Fruit fly (Drosophila melanogaster) whole organism, prepupa: ENCODE results near the gene nrv1.

Experiments
- CG10631 ChIP-seq: fragments of 200-800 bp; sonication (Bioruptor generic); optimal IDR thresholded peaks from 2 replicates; lab custom pipeline; 2016; ENCODE audit warnings: missing biosample characterization, missing genetic modification characterization
- CG10669 ChIP-seq: fragments of 200-800 bp; sonication (Bioruptor generic); optimal IDR thresholded peaks from 3 replicates; lab custom pipeline; 2018; ENCODE audit warnings: missing biosample characterization, mild to moderate bottlenecking, missing genetic modification characterization, moderate library complexity
- CG11902 ChIP-seq: fragments of 200-800 bp; sonication (Bioruptor generic); optimal IDR thresholded peaks from 3 replicates; lab custom pipeline; 2016; ENCODE audit warnings: missing biosample characterization, missing genetic modification characterization
- CG15336 ChIP-seq: fragments of 200-800 bp; sonication (Bioruptor generic); IDR thresholded peaks from 2 replicates; pipeline ENCODE4 v1.3.6; 2022; ENCODE audit warnings: missing biosample characterization, missing genetic modification characterization
- CG31627 ChIP-seq: fragments of 200-800 bp; sonication (Bioruptor generic); optimal IDR thresholded peaks from 3 replicates; lab custom pipeline; 2016; ENCODE audit warnings: missing biosample characterization, missing genetic modification characterization
- CG6276 ChIP-seq: fragments of 200-800 bp; sonication (Bioruptor generic); optimal IDR thresholded peaks from 2 replicates; lab custom pipeline; 2017; ENCODE audit warnings: missing biosample characterization, mild to moderate bottlenecking, missing genetic modification characterization
- CG6808 ChIP-seq: fragments of 200-800 bp; sonication (Bioruptor generic); optimal IDR thresholded peaks from 3 replicates; lab custom pipeline; 2017; ENCODE audit warnings: missing biosample characterization, missing genetic modification characterization, mild to moderate bottlenecking, moderate library complexity, missing genetic modification reagents
- CG7368 ChIP-seq: fragments of 200-800 bp; sonication (Bioruptor generic); optimal IDR thresholded peaks from 3 replicates; lab custom pipeline; 2016; ENCODE audit warnings: missing biosample characterization, missing genetic modification characterization
- CG8119 ChIP-seq: fragments of 200-800 bp; sonication (Bioruptor generic); IDR thresholded peaks from 3 replicates; pipeline ENCODE4 v1.3.6; 2022; ENCODE audit warnings: missing biosample characterization, missing genetic modification characterization
- CG8319 ChIP-seq: fragments of 200-800 bp; sonication (Bioruptor generic); optimal IDR thresholded peaks from 3 replicates; lab custom pipeline; 2016; ENCODE audit warnings: missing biosample characterization, missing genetic modification characterization
- CG9139 ChIP-seq: fragments of 200-800 bp; sonication (Bioruptor generic); optimal IDR thresholded peaks from 3 replicates; lab custom pipeline; 2017; ENCODE audit warnings: missing biosample characterization, mild to moderate bottlenecking, missing genetic modification characterization
- Eip75B ChIP-seq: fragments of 200-800 bp; sonication (Bioruptor generic); optimal IDR thresholded peaks from 3 replicates; lab custom pipeline; 2016; ENCODE audit warnings: missing biosample characterization, missing genetic modification characterization
- Eip78C ChIP-seq: fragments of 200-800 bp; sonication (Bioruptor generic); peaks from one replicate; lab custom pipeline; 2016; ENCODE audit warnings: missing biosample characterization, missing genetic modification characterization
- Eip93F ChIP-seq: fragments of 200-800 bp; sonication (Bioruptor generic); optimal IDR thresholded peaks from 2 replicates; lab custom pipeline; 2016; ENCODE audit warnings: missing biosample characterization, mild to moderate bottlenecking, missing genetic modification characterization
- Ets21C ChIP-seq: fragments of 200-800 bp; sonication (Bioruptor generic); optimal IDR thresholded peaks from 3 replicates; lab custom pipeline; 2016; ENCODE audit warnings: missing biosample characterization, missing genetic modification characterization
- Ets96B ChIP-seq: fragments of 200-800 bp; optimal IDR thresholded peaks from 2 replicates; lab custom pipeline; 2019; ENCODE audit warnings: missing biosample characterization, mild to moderate bottlenecking, missing genetic modification characterization, moderate library complexity
- Gug ChIP-seq: fragments of 200-800 bp; sonication (Bioruptor generic); IDR thresholded peaks from 2 replicates; pipeline ENCODE4 v1.3.6; 2022; ENCODE audit warnings: missing biosample characterization, missing genetic modification characterization
- Hr38 ChIP-seq: sonication (Bioruptor generic); optimal IDR thresholded peaks from 2 replicates; lab custom pipeline; 2016; ENCODE audit warnings: missing biosample characterization, missing genetic modification characterization
- Hr39 ChIP-seq: fragments of 200-800 bp; sonication (Bioruptor generic); optimal IDR thresholded peaks from 2 replicates; lab custom pipeline; 2016; ENCODE audit warnings: missing biosample characterization, missing genetic modification characterization
- Lpt ChIP-seq: fragments of 200-800 bp; sonication (Bioruptor generic); optimal IDR thresholded peaks from 3 replicates; lab custom pipeline; 2016; ENCODE audit warnings: missing biosample characterization, missing genetic modification characterization
- OdsH ChIP-seq: fragments of 200-800 bp; sonication (Bioruptor generic); optimal IDR thresholded peaks from 3 replicates; lab custom pipeline; 2016; ENCODE audit warnings: missing biosample characterization, missing genetic modification characterization
- Smox ChIP-seq: fragments of 200-800 bp; sonication (Bioruptor generic); optimal IDR thresholded peaks from 3 replicates; lab custom pipeline; 2016; ENCODE audit warnings: missing biosample characterization, missing genetic modification characterization
- Sox14 ChIP-seq: fragments of 200-800 bp; sonication (Bioruptor generic); optimal IDR thresholded peaks from 3 replicates; lab custom pipeline; 2016; ENCODE audit warnings: missing biosample characterization, missing genetic modification characterization
- Sox15 ChIP-seq: fragments of 200-800 bp; sonication (Bioruptor generic); optimal IDR thresholded peaks from 3 replicates; lab custom pipeline; 2016; ENCODE audit warnings: missing biosample characterization, missing genetic modification characterization
- achi ChIP-seq: fragments of 200-800 bp; sonication (Bioruptor generic); optimal IDR thresholded peaks from 3 replicates; lab custom pipeline; 2016; ENCODE audit warnings: missing biosample characterization, missing genetic modification characterization
- cyc ChIP-seq: fragments of 200-800 bp; sonication (Bioruptor generic); optimal IDR thresholded peaks from 3 replicates; lab custom pipeline; 2016; ENCODE audit warnings: missing biosample characterization, missing genetic modification characterization
- dsx ChIP-seq: fragments of 200-800 bp; optimal IDR thresholded peaks from 3 replicates; lab custom pipeline; 2019; ENCODE audit warnings: missing biosample characterization, mild to moderate bottlenecking, missing genetic modification characterization, moderate library complexity; ENCODE audit not compliant: poor library complexity, severe bottlenecking
- eg ChIP-seq: fragments of 200-800 bp; sonication (Bioruptor generic); IDR thresholded peaks from 3 replicates; pipeline ENCODE4 v1.3.6; 2022; ENCODE audit warnings: missing biosample characterization, missing genetic modification characterization
- esn ChIP-seq: fragments of 200-800 bp; sonication (Bioruptor generic); optimal IDR thresholded peaks from 2 replicates; lab custom pipeline; 2016; ENCODE audit warnings: missing biosample characterization, mild to moderate bottlenecking, missing genetic modification characterization, moderate library complexity
- fd59A ChIP-seq: fragments of 200-800 bp; sonication (Bioruptor generic); optimal IDR thresholded peaks from 2 replicates; lab custom pipeline; 2017; ENCODE audit warnings: missing biosample characterization, mild to moderate bottlenecking, missing genetic modification characterization, missing genetic modification reagents
- fkh ChIP-seq: fragments of 200-800 bp; sonication (Bioruptor generic); optimal IDR thresholded peaks from 3 replicates; lab custom pipeline; 2017; ENCODE audit warnings: missing biosample characterization, mild to moderate bottlenecking, missing genetic modification characterization, moderate library complexity
- lz ChIP-seq: fragments of 200-800 bp; sonication (Bioruptor generic); optimal IDR thresholded peaks from 3 replicates; lab custom pipeline; 2016; ENCODE audit warnings: missing biosample characterization, missing genetic modification characterization
- net ChIP-seq: fragments of 200-800 bp; sonication (Bioruptor generic); optimal IDR thresholded peaks from 3 replicates; lab custom pipeline; 2016; ENCODE audit warnings: missing biosample characterization, missing genetic modification characterization
- pdm3 ChIP-seq: fragments of 200-800 bp; sonication (Bioruptor generic); optimal IDR thresholded peaks from 3 replicates; lab custom pipeline; 2016; ENCODE audit warnings: missing biosample characterization, missing genetic modification characterization
- salr ChIP-seq, 2 experiments: fragments of 200-800 bp; sonication (Bioruptor generic); optimal IDR thresholded peaks; 3 replicates each; lab custom pipeline; 2016 to 2018; ENCODE audit warnings: missing biosample characterization in 2 of 2, missing genetic modification characterization in 2 of 2, mild to moderate bottlenecking in 1 of 2
- svp ChIP-seq: fragments of 200-800 bp; sonication (Bioruptor generic); peaks from one replicate; lab custom pipeline; 2016; ENCODE audit warnings: missing biosample characterization, missing genetic modification characterization
- topi ChIP-seq: fragments of 200-800 bp; sonication (Bioruptor generic); optimal IDR thresholded peaks from 3 replicates; lab custom pipeline; 2016; ENCODE audit warnings: missing biosample characterization, missing genetic modification characterization
- vri ChIP-seq: fragments of 200-800 bp; sonication (Bioruptor generic); optimal IDR thresholded peaks from 3 replicates; lab custom pipeline; 2016; ENCODE audit warnings: missing biosample characterization, mild to moderate bottlenecking, missing genetic modification characterization

The nrv1 gene

DNA sequence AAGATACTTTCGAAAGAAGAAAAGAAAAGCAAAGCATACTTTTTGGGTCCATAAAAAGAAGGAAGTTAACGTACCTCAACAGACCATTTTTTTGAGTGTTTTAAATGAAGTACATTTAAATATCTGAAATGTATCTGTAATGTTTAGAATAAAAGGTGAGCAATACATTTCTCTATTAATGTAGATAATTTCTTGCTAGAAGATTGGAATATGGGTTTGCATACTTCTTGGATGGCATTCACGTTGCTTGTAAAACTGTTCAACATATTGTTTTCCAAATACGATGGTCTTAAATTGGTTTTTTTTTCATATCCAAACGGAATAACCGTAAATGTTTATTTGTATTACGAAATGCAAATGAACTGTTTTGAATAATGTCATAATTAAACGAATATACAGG, 19.1 kb upstream of the nrv1 start, which contains the start of gene CG17375:
Gene CG17375, minus strand, starts transcription at position 10 of the 400 bp plus-strand sequence.
- TF ChIP-seq CG6276 (GFP tag; lab: Kevin White, UChicago) = no peak
- no peak for TF ChIP-seq pdm3
- TF ChIP-seq CG8119 (GFP tag; lab: Robert Waterston, UW) = no peak
- no peak for TF ChIP-seq CG9139 (GFP tag; lab: Kevin White, UChicago)
- no peak for TF ChIP-seq Sox15 (GFP tag; lab: Kevin White, UChicago)
- no peak for TF ChIP-seq Ets96B (tag; lab: Kevin White, UChicago)
- TF ChIP-seq Hr38 (GFP tag; lab: Kevin White, UChicago) = no peak
- TF ChIP-seq Eip78C (GFP tag; lab: Kevin White, UChicago) = no peak

DNA sequence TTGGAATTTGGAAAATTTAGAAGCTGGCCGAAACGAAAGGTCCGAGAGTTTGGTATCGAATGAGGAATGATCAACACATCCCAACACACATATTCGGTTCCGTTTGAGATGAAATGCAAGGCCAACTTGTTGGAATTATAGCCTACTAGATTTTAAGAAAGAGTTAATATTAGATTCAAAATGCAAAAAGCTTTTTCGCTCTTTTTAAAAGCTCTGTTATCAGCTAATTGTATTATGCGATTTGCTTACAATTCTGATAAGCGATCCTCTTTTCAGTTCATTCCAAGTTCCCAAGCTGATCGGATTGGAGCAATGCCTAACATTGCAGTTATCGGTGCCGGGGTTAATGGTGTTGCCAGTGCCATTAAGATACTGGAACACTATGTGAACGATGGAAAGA, 16.1 kb upstream of the nrv1 start, which contains the start of the genes CG17377 and Daao2:
Gene CG17377, minus strand, starts transcription at position 101 of the 400 bp plus-strand sequence.
Gene Daao2, plus strand, starts transcription at position 272 of the 400 bp plus-strand sequence.
- no peak for TF ChIP-seq CG11902 (GFP tag; lab: Kevin White, UChicago)
- peak; percentile 52 for TF ChIP-seq vri (GFP tag; lab: Kevin White, UChicago)
- TF ChIP-seq, all 60 proteins: peak for 1

dm6 chr2L:6800794-6801193, 14.1 kb upstream of the nrv1 start, which contains the start of gene CG17376:
TSS of gene CG17376 (minus strand) at chr2L:6800894.
- TF ChIP-seq OdsH (GFP tag; lab: Kevin White, UChicago) (no peak), CG31627 (GFP tag; lab: Kevin White, UChicago) (no peak), topi (GFP tag; lab: Kevin White, UChicago) (no peak), CG11902 (GFP tag; lab: Kevin White, UChicago) (no peak), Lpt (GFP tag; lab: Kevin White, UChicago) (no peak), vri (GFP tag; lab: Kevin White, UChicago) (no peak), salr (GFP tag; optimal IDR thresholded peaks at IDR 0.05; lab: Kevin White, UChicago) (no peak), Sox15 (GFP tag; lab: Kevin White, UChicago) (no peak), Eip93F (GFP tag; lab: Kevin White, UChicago) (no peak), net (GFP tag; lab: Kevin White, UChicago) (no peak)

- no peak for TF ChIP-seq CG7368
- TF ChIP-seq achi (GFP tag; lab: Kevin White, UChicago) = no peak
- TF ChIP-seq CG10631 (GFP tag; lab: Kevin White, UChicago) = no peak
- no peak for TF ChIP-seq Eip75B (GFP tag; lab: Kevin White, UChicago)
- no peak for TF ChIP-seq dsx (GFP tag; lab: Kevin White, UChicago)
- TF ChIP-seq cyc (GFP tag; lab: Kevin White, UChicago) = no peak
- TF ChIP-seq CG10669 (GFP tag; lab: Kevin White, UChicago) = no peak
- TF ChIP-seq OdsH (GFP tag; lab: Kevin White, UChicago) = no peak
Measured at dm6 chr2L:6799551-6799950, 12.9 kb upstream of the nrv1 start.

dm6 chr2L:6798762-6799246, 12.1 kb upstream of the nrv1 start, which contains the start of the genes nrv2 and CG43610:
TSS of gene nrv2 (minus strand) at chr2L:6798862.
TSS of gene CG43610 (plus strand) at chr2L:6799196.
- TF ChIP-seq CG11902 (GFP tag; lab: Kevin White, UChicago) (no peak), Eip93F (GFP tag; lab: Kevin White, UChicago) (no peak), CG31627 (GFP tag; lab: Kevin White, UChicago) (no peak), pdm3 (no peak), Gug (no peak), eg (GFP tag; lab: Robert Waterston, UW) (no peak), CG6808 (GFP tag; lab: Kevin White, UChicago) (no peak), svp (GFP tag; lab: Kevin White, UChicago) (no peak)

DNA sequence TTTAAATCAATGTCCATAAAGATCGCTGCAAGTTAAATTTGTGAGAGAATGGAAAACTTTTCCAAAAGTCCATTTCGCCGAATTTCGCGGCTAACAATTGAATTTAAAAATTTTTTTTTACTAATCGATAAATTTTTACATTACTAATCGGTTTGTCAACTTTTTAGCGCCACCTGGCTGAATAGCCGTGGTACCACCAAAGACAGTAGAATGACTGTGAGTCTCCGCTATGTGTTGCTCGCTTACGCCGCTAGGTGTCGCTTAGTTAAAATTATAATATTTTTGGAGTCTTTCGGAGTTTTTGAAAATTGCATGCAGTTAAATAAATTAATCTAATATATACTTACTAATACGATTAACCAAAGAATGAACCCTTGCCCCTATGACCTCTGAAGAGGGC, 10.7 kb upstream of the nrv1 start:
- TF ChIP-seq lz (GFP tag; lab: Kevin White, UChicago) (peak; percentile 36), pdm3 (peak; percentile 5), Smox (GFP tag; lab: Kevin White, UChicago) (peak; percentile 1), Hr39 (GFP tag; lab: Kevin White, UChicago) (peak; percentile 43), Eip93F (GFP tag; lab: Kevin White, UChicago) (no peak), fd59A (GFP tag; lab: Kevin White, UChicago) (no peak), CG8319 (GFP tag; lab: Kevin White, UChicago) (no peak), CG10631 (GFP tag; lab: Kevin White, UChicago) (no peak), CG31627 (GFP tag; lab: Kevin White, UChicago) (peak; percentile 51), net (GFP tag; lab: Kevin White, UChicago) (no peak), Sox14 (GFP tag; lab: Kevin White, UChicago) (peak; percentile 38), esn (GFP tag; lab: Kevin White, UChicago) (peak; percentile 41), CG15336 (GFP tag; lab: Robert Waterston, UW) (no peak), salr (GFP tag; optimal IDR thresholded peaks at IDR 0.05; lab: Kevin White, UChicago) (no peak), fkh (peak; percentile 12), Ets21C (peak; percentile 11), cyc (GFP tag; lab: Kevin White, UChicago) (peak; percentile 21)
